Worm (Caenorhabditis elegans): Measurements from ENCODE around the gene F34D10.4.

Gene F34D10.4

ce11 chrIII:3737742-3738141 lies 1.3 kb downstream of the F34D10.4 start:
- TF ChIP-seq nhr-28 (tag; optimal IDR thresholded peaks at IDR 0.05) (no peak), efl-1 (optimal IDR thresholded peaks at IDR 0.05) (no peak), efl-1 (GFP tag; optimal IDR thresholded peaks at IDR 0.05 in 1 of 2) (peak in 1 of 2 experiments; percentile 35)

DNA sequence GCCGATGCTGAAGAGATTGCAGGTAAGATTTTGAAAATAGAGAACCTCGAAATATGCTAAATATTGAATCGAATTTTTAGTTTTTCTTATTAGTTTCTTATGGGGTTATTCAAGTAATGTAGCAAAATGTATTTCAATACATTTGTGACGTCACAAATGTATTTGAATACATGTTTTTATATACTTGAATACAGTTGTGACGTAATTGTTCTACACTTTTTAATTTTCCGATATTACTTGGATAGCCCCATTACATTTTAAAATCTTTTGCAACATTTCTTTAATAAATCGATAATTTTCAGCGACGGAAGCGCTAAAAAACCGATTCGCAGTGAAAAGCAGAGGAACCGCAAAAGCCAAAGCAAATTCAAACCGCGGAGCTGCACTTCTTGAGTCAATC lies 1.9 kb downstream of the F34D10.4 start:
- TF ChIP-seq fkh-4 (tag; optimal IDR thresholded peaks at IDR 0.05; ENCODE audit: borderline replicate concordance) (no peak), snu-23 (GFP tag; optimal IDR thresholded peaks at IDR 0.05) (no peak), lin-15B (tag; optimal IDR thresholded peaks at IDR 0.05) (no peak), lir-3 (tag; optimal IDR thresholded peaks at IDR 0.05; ENCODE audit: poor library complexity) (no peak), pax-3 (tag; optimal IDR thresholded peaks at IDR 0.05) (no peak), mab-9 (GFP tag; IDR thresholded peaks at IDR 0.05) (no peak), sox-4 (tag; optimal IDR thresholded peaks at IDR 0.05) (no peak), isw-1 (GFP tag; IDR thresholded peaks at IDR 0.05) (no peak)

- TF ChIP-seq xbp-1 (tag; optimal IDR thresholded peaks at IDR 0.05) (no peak), mep-1 (tag; optimal IDR thresholded peaks at IDR 0.05) (no peak), ceh-8 (GFP tag; optimal IDR thresholded peaks at IDR 0.05) (no peak), F16B12.6 (tag; optimal IDR thresholded peaks at IDR 0.05) (no peak), unc-98 (GFP tag; IDR thresholded peaks at IDR 0.05) (no peak), ceh-82 (tag; optimal IDR thresholded peaks at IDR 0.05) (no peak), Y116A8C.19 (tag; optimal IDR thresholded peaks at IDR 0.05; ENCODE audit: borderline replicate concordance) (no peak), jun-1 (tag; optimal IDR thresholded peaks at IDR 0.05) (no peak), nhr-19 (GFP tag; conservative IDR thresholded peaks at IDR 0.05) (no peak), lir-3 (tag; optimal IDR thresholded peaks at IDR 0.05; ENCODE audit: poor library complexity) (no peak), fkh-8 (tag; optimal IDR thresholded peaks at IDR 0.05) (no peak), zip-4 (GFP tag; optimal IDR thresholded peaks at IDR 0.05) (no peak), nhr-85 (tag) (no peak), nhr-76 (tag; optimal IDR thresholded peaks at IDR 0.05) (no peak), rnt-1 (tag; optimal IDR thresholded peaks at IDR 0.05) (no peak), fkh-10 (GFP tag; optimal IDR thresholded peaks at IDR 0.05) (no peak), unc-62 (GFP tag; optimal IDR thresholded peaks at IDR 0.05) (no peak), mef-2 (tag; optimal IDR thresholded peaks at IDR 0.05) (no peak), irx-1 (tag; optimal IDR thresholded peaks at IDR 0.05) (no peak), fos-1 (tag; optimal IDR thresholded peaks at IDR 0.05) (no peak)
These were observed 5.7 kb downstream of the F34D10.4 start for ce11 chrIII:3742090-3742489.

- TF ChIP-seq isw-1 (GFP tag; IDR thresholded peaks at IDR 0.05), result no peak
- TF ChIP-seq aha-1 (tag; optimal IDR thresholded peaks at IDR 0.05), result no peak
- TF ChIP-seq efl-3 (GFP tag; optimal IDR thresholded peaks at IDR 0.05), result no peak
- no peak for TF ChIP-seq nhr-85 (tag)
- TF ChIP-seq fos-1 (tag; optimal IDR thresholded peaks at IDR 0.05), result no peak
- TF ChIP-seq tbx-2 (tag; optimal IDR thresholded peaks at IDR 0.05), result no peak
- TF ChIP-seq egl-13 (tag; optimal IDR thresholded peaks at IDR 0.05), result no peak
- no peak for TF ChIP-seq fkh-8 (tag; optimal IDR thresholded peaks at IDR 0.05)
- no peak for TF ChIP-seq ztf-4 (tag; optimal IDR thresholded peaks at IDR 0.05)
- no peak for TF ChIP-seq ceh-63 (GFP tag; optimal IDR thresholded peaks at IDR 0.05)
- no peak for TF ChIP-seq snpc-4 (tag; optimal IDR thresholded peaks at IDR 0.05)
- TF ChIP-seq lin-14 (GFP tag; optimal IDR thresholded peaks at IDR 0.05), result no peak
- TF ChIP-seq mep-1 (tag; optimal IDR thresholded peaks at IDR 0.05), result no peak
- no peak for TF ChIP-seq snu-23 (GFP tag; optimal IDR thresholded peaks at IDR 0.05)
- TF ChIP-seq C04F5.9 (tag; optimal IDR thresholded peaks at IDR 0.05), result no peak
- no peak for TF ChIP-seq C16A3.4 (tag; optimal IDR thresholded peaks at IDR 0.05)
- TF ChIP-seq Y116A8C.19 (tag; optimal IDR thresholded peaks at IDR 0.05; ENCODE audit: borderline replicate concordance), result no peak
These were observed 7.0 kb downstream of the F34D10.4 start for ce11 chrIII:3743367-3743766.

Data from whole organism, L1 larva.